Worm (Caenorhabditis elegans): ENCODE measurements around the gene sup-1.

ce11 chrIII:11706665-11707064, 30.8 kb downstream of the sup-1 start, which contains the start of gene col-96:
- TF ChIP-seq tbp1 (GFP tag; optimal IDR thresholded peaks at IDR 0.05) (no peak), F23B12.7 (tag; optimal IDR thresholded peaks at IDR 0.05; ENCODE audit: insufficient read depth) (no peak), lin-26 (GFP tag; IDR thresholded peaks at IDR 0.05) (no peak), snpc-4 (GFP tag; optimal IDR thresholded peaks at IDR 0.05) (no peak), snpc-4 (tag; optimal IDR thresholded peaks at IDR 0.05) (no peak), repo-1 (tag; optimal IDR thresholded peaks at IDR 0.05) (no peak), F57A8.1 (GFP tag; optimal IDR thresholded peaks at IDR 0.05) (no peak)

Measured in whole organism, young adult.